Fruit fly (Drosophila melanogaster) whole organism, embryonic: Measurements from ENCODE around the gene Rab6.
A peak's percentile ranks its signal among the peaks of the same experiment; 100 is the strongest.

Experiments used
- Atf3 ChIP-seq: fragments of 200-800 bp; sonication (Bioruptor generic); optimal IDR thresholded peaks from 3 replicates; lab custom pipeline; 2016; ENCODE audit warnings: missing biosample characterization, missing genetic modification characterization
- Bgb ChIP-seq: fragments of 200-800 bp; sonication (Bioruptor generic); IDR thresholded peaks from 2 replicates; pipeline ENCODE4 v1.3.6; 2022; ENCODE audit warnings: missing biosample characterization, missing genetic modification characterization; ENCODE audit not compliant: partially characterized antibody
- Bteb2 ChIP-seq: fragments of 200-800 bp; sonication (Bioruptor generic); optimal IDR thresholded peaks from 2 replicates; lab custom pipeline; 2016; ENCODE audit warnings: missing biosample characterization, missing genetic modification characterization
- CG11504 ChIP-seq: fragments of 200-800 bp; sonication (Bioruptor generic); optimal IDR thresholded peaks from 3 replicates; lab custom pipeline; 2019; ENCODE audit warnings: missing biosample characterization, mild to moderate bottlenecking, missing genetic modification characterization, moderate library complexity
- CG11560 ChIP-seq: fragments of 200-800 bp; sonication (Bioruptor generic); IDR thresholded peaks from 3 replicates; pipeline ENCODE4 v1.3.6; 2022; ENCODE audit warnings: missing biosample characterization, missing genetic modification characterization
- CG15479 ChIP-seq: fragments of 200-800 bp; sonication (Bioruptor generic); optimal IDR thresholded peaks from 3 replicates; lab custom pipeline; 2019; ENCODE audit warnings: missing biosample characterization, mild to moderate bottlenecking, missing genetic modification characterization, moderate library complexity
- CG1647 ChIP-seq: fragments of 200-800 bp; sonication (Bioruptor generic); optimal IDR thresholded peaks from 3 replicates; lab custom pipeline; 2016; ENCODE audit warnings: missing biosample characterization, missing genetic modification characterization
- CG18262 ChIP-seq: fragments of 200-800 bp; optimal IDR thresholded peaks from 3 replicates; lab custom pipeline; 2019; ENCODE audit warnings: missing biosample characterization, mild to moderate bottlenecking, missing genetic modification characterization, moderate library complexity
- CG18476 ChIP-seq: fragments of 200-800 bp; sonication (Bioruptor generic); optimal IDR thresholded peaks from 2 replicates; lab custom pipeline; 2016; ENCODE audit warnings: missing biosample characterization, mild to moderate bottlenecking, missing genetic modification characterization
- CG18599 ChIP-seq: fragments of 200-800 bp; sonication (Bioruptor generic); optimal IDR thresholded peaks from 3 replicates; lab custom pipeline; 2017; ENCODE audit warnings: missing biosample characterization, missing genetic modification characterization, mild to moderate bottlenecking, moderate library complexity, missing genetic modification reagents
- CG3838 ChIP-seq: fragments of 200-800 bp; sonication (Bioruptor generic); optimal IDR thresholded peaks from 3 replicates; lab custom pipeline; 2016; ENCODE audit warnings: missing biosample characterization, missing genetic modification characterization
- CG9797 ChIP-seq: fragments of 200-800 bp; sonication (Bioruptor generic); optimal IDR thresholded peaks from 3 replicates; lab custom pipeline; 2018; ENCODE audit warnings: missing biosample characterization, mild to moderate bottlenecking, missing genetic modification characterization
- Deaf1 ChIP-seq: fragments of 200-800 bp; optimal IDR thresholded peaks from 3 replicates; lab custom pipeline; 2019; ENCODE audit warnings: missing biosample characterization, mild to moderate bottlenecking, missing genetic modification characterization, moderate library complexity
- Fer1 ChIP-seq: fragments of 200-800 bp; sonication (Bioruptor generic); optimal IDR thresholded peaks from 2 replicates; lab custom pipeline; 2017; ENCODE audit warnings: missing biosample characterization, mild to moderate bottlenecking, missing genetic modification characterization
- Hr78 ChIP-seq, 2 experiments: fragments of 200-800 bp in 1 of 2; fragments of >200 bp in 1 of 2; sonication (Bioruptor generic) in 1 of 2; optimal IDR thresholded peaks; 2 replicates each; lab custom pipeline; 2017 to 2019; ENCODE audit warnings: missing biosample characterization in 2 of 2, missing genetic modification characterization in 2 of 2, mild to moderate bottlenecking in 1 of 2, moderate library complexity in 1 of 2
- Jarid2 ChIP-seq: fragments of 200-800 bp; sonication (Bioruptor generic); optimal IDR thresholded peaks from 3 replicates; lab custom pipeline; 2017; ENCODE audit warnings: mild to moderate bottlenecking, missing biosample characterization, missing genetic modification reagents, missing genetic modification characterization
- Ravus ChIP-seq: fragments of 200-800 bp; sonication (Bioruptor generic); IDR thresholded peaks from 2 replicates; pipeline ENCODE4 v1.3.6; 2022; ENCODE audit warnings: missing biosample characterization, missing genetic modification characterization
- Sox102F ChIP-seq: fragments of 200-800 bp; sonication (Bioruptor generic); optimal IDR thresholded peaks from 2 replicates; lab custom pipeline; 2018; ENCODE audit warnings: missing biosample characterization, mild to moderate bottlenecking, missing genetic modification characterization, moderate library complexity
- Sry-δ ChIP-seq: fragments of 200-800 bp; sonication (Bioruptor generic); optimal IDR thresholded peaks from 2 replicates; lab custom pipeline; 2016; ENCODE audit warnings: missing biosample characterization, missing genetic modification characterization
- Stat92E ChIP-seq, 3 experiments: fragments of >200 bp in 2 of 3; fragments of 200-800 bp in 1 of 3; sonication (Bioruptor generic) in 1 of 3; optimal IDR thresholded peaks; 2 replicates each; lab custom pipeline; 2017 to 2019; ENCODE audit warnings: missing biosample characterization in 3 of 3, missing genetic modification characterization in 3 of 3, mild to moderate bottlenecking in 1 of 3, moderate library complexity in 1 of 3
- Trl ChIP-seq, 3 experiments: fragments of >200 bp in 2 of 3; fragments of 200-800 bp in 1 of 3; sonication (Bioruptor generic) in 1 of 3; optimal IDR thresholded peaks; 2 replicates in 1 of 3; 3 replicates in 2 of 3; lab custom pipeline; 2016 to 2017; ENCODE audit warnings: missing biosample characterization in 1 of 3, missing genetic modification characterization in 1 of 3
- abd-A ChIP-seq: fragments of 200-800 bp; sonication (Bioruptor generic); optimal IDR thresholded peaks from 3 replicates; lab custom pipeline; 2019; ENCODE audit warnings: missing biosample characterization, mild to moderate bottlenecking, missing genetic modification characterization, moderate library complexity
- ap ChIP-seq: fragments of 200-800 bp; sonication (Bioruptor generic); IDR thresholded peaks from 2 replicates; pipeline ENCODE4 v1.3.6; 2022; ENCODE audit warnings: missing biosample characterization, missing genetic modification characterization
- ase ChIP-seq: fragments of 200-800 bp; sonication (Bioruptor generic); IDR thresholded peaks from 3 replicates; pipeline ENCODE4 v1.3.6; 2022; ENCODE audit warnings: missing biosample characterization, missing genetic modification characterization
- bbx ChIP-seq: fragments of 200-800 bp; sonication (Bioruptor generic); IDR thresholded peaks from 2 replicates; pipeline ENCODE4 v1.3.6; 2022; ENCODE audit warnings: missing biosample characterization, missing genetic modification characterization; ENCODE audit not compliant: partially characterized antibody
- dysf ChIP-seq: fragments of 200-800 bp; sonication (Bioruptor generic); IDR thresholded peaks from 3 replicates; pipeline ENCODE4 v1.3.6; 2022; ENCODE audit warnings: missing biosample characterization, missing genetic modification characterization
- emc ChIP-seq: fragments of 200-800 bp; sonication (Bioruptor generic); optimal IDR thresholded peaks from 2 replicates; lab custom pipeline; 2016; ENCODE audit warnings: missing biosample characterization, missing genetic modification characterization
- pho ChIP-seq: fragments of 200-800 bp; sonication (Bioruptor generic); optimal IDR thresholded peaks from 2 replicates; lab custom pipeline; 2016; ENCODE audit warnings: missing biosample characterization, missing genetic modification characterization
- ro ChIP-seq: fragments of 200-800 bp; sonication (Bioruptor generic); IDR thresholded peaks from 2 replicates; pipeline ENCODE4 v1.3.6; 2022; ENCODE audit warnings: missing biosample characterization, missing genetic modification characterization
- scrt ChIP-seq: fragments of 200-800 bp; sonication (Bioruptor generic); optimal IDR thresholded peaks from 2 replicates; lab custom pipeline; 2018; ENCODE audit warnings: missing biosample characterization, mild to moderate bottlenecking, missing genetic modification characterization, moderate library complexity
- twi ChIP-seq: fragments of 200-800 bp; optimal IDR thresholded peaks from 2 replicates; lab custom pipeline; 2019; ENCODE audit warnings: missing biosample characterization, mild to moderate bottlenecking, missing genetic modification characterization, moderate library complexity
- vvl ChIP-seq: fragments of 200-800 bp; sonication (Bioruptor generic); IDR thresholded peaks from 2 replicates; pipeline ENCODE4 v1.3.6; 2022; ENCODE audit warnings: missing biosample characterization, missing genetic modification characterization
- z ChIP-seq: fragments of 200-800 bp; sonication (Bioruptor generic); IDR thresholded peaks from 3 replicates; pipeline ENCODE4 v1.3.6; 2022; ENCODE audit warnings: missing biosample characterization, missing genetic modification characterization
- zen ChIP-seq: fragments of 200-800 bp; sonication (Bioruptor generic); optimal IDR thresholded peaks from 3 replicates; lab custom pipeline; 2018; ENCODE audit warnings: missing biosample characterization, mild to moderate bottlenecking, missing genetic modification characterization, moderate library complexity

Gene Rab6

DNA sequence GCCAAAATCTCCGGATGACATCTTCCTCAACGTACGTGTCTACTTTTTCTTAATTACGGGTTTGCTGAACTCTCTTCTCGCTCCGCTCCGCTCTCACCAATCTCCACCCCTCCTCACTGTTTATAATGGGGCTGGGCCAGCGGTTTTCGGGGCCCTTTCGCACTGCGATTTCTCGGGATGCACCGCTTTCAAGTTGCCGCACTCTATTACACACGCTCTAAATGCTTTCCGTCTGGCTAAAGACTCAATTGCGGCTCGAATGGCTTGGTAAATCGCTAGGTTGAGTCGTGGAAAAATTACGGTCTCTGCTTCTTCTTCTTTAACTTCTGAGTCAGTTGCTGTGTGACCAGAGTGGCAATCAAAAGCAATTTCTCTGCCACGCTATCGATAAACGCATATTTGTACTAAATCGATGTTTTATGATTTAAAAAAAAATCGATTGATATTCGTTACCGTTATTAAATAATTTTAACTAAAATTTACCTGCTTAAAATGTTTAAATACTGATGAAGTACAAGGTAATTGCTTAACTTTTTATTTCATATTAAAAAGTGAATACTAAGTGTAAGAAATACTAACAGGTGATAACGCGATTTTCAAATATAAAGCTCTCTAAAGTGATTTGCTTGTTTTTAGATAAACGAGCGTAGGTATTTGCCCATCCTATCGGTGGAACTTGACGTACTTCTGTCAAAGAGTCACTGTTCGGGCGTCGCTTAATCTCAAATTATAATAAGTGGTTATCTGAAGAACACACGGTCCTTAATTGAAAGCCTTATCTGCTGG lies at the start of gene Rab6, which contains the start of gene Phae1 (continued):
- TF ChIP-seq Ravus (no peak), vvl (GFP tag; lab: Robert Waterston, UW) (peak; percentile 36; the same call in 1 of the 2 replicates), CG9797 (GFP tag; lab: Kevin White, UChicago) (peak; percentile 81), CG18476 (GFP tag; lab: Kevin White, UChicago) (no peak), ap (GFP tag; lab: Robert Waterston, UW) (no peak), Stat92E (GFP tag; optimal IDR thresholded peaks at IDR 0.05; lab: Kevin White, UChicago) (peak in 1 of 3 experiments; percentile 55), CG18262 (peak; percentile 13), ro (no peak), Bteb2 (GFP tag; lab: Kevin White, UChicago) (no peak), zen (tag; lab: Kevin White, UChicago) (peak; percentile 0), Bgb (GFP tag; lab: Robert Waterston, UW) (peak; percentile 87), Fer1 (GFP tag; lab: Kevin White, UChicago) (no peak)

DNA sequence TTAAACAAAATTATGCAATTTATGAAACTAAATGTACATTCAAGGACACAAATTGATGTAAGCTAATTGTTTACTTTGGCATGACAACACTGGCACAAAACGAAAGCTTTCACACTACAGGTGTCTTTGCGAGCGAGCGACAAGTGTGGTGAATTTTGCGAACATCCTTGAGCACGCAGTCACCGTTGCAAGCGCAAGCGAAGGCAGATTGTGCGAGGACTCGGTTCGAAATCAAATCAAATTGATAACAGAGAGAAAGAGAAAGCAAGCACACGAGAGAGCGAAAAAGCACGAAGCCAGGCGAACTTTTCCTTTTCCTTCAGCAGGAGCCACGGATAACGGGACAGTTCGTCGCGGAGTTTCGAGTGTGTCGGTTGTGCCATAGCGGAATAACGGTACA lies 33.5 kb upstream of the Rab6 start, which contains the start of gene CG31760:
TSS of gene CG31760 (plus strand) at position 342 of the 400 bp plus-strand sequence.
- TF ChIP-seq abd-A, result peak; percentile 47
- TF ChIP-seq Hr78 (GFP tag; optimal IDR thresholded peaks at IDR 0.05; lab: Kevin White, UChicago), result no peak
- TF ChIP-seq twi (tag; lab: Kevin White, UChicago), result peak; percentile 4
- peak; percentile 7 for TF ChIP-seq Jarid2
- no peak for TF ChIP-seq bbx (GFP tag; lab: Robert Waterston, UW)
- peak; percentile 91 for TF ChIP-seq scrt (GFP tag; lab: Kevin White, UChicago)
- TF ChIP-seq Sry-δ (GFP tag; lab: Kevin White, UChicago), result no peak
- peak; percentile 96 for TF ChIP-seq Deaf1 (tag; lab: Kevin White, UChicago)
- peak; percentile 2 to 33 for TF ChIP-seq Trl (optimal IDR thresholded peaks at IDR 0.05; lab: Kevin White, UChicago)
- TF ChIP-seq Trl (GFP tag; optimal IDR thresholded peaks at IDR 0.05; lab: Kevin White, UChicago), result no peak
- peak; percentile 56 for TF ChIP-seq CG15479 (GFP tag; lab: Kevin White, UChicago)
- no peak for TF ChIP-seq Sox102F
- peak; percentile 84 for TF ChIP-seq CG11504
- no peak for TF ChIP-seq CG18476 (GFP tag; lab: Kevin White, UChicago)

DNA sequence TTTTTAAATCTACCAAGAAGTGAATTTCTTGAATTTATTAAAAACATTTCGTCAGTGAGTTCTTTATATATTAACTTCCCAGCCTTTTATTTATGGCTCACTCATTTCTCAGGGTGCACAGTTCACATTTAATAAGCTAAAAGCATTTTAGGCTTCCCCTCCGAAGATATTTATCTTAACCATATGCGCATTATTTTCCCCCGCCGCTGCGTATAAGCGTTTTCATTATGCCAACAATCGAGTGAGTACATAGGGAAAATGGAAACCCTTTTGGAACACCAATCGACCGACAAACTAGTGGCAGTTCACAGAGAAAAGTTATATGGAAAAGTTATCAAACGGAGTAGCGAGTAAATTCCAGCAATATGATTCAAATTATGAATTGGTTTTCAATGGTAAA lies 28.8 kb upstream of the Rab6 start, which contains the start of gene Gr33a:
TSS of gene Gr33a (plus strand) at position 301 of the 400 bp plus-strand sequence.
- TF ChIP-seq CG3838 (no peak), z (GFP tag; lab: Robert Waterston, UW) (no peak), Stat92E (GFP tag; optimal IDR thresholded peaks at IDR 0.05; lab: Kevin White, UChicago) (no peak), Atf3 (GFP tag; lab: Kevin White, UChicago) (no peak), pho (GFP tag; lab: Kevin White, UChicago) (no peak), CG11504 (no peak), CG11560 (tag; lab: Robert Waterston, UW) (no peak), ap (GFP tag; lab: Robert Waterston, UW) (no peak), emc (GFP tag; lab: Kevin White, UChicago) (no peak), CG1647 (GFP tag; lab: Kevin White, UChicago) (no peak), ase (GFP tag; lab: Robert Waterston, UW) (no peak), dysf (no peak), CG18599 (no peak)
